Fruit fly (Drosophila melanogaster): ENCODE measurements around the gene CG32241.

Gene CG32241

DNA sequence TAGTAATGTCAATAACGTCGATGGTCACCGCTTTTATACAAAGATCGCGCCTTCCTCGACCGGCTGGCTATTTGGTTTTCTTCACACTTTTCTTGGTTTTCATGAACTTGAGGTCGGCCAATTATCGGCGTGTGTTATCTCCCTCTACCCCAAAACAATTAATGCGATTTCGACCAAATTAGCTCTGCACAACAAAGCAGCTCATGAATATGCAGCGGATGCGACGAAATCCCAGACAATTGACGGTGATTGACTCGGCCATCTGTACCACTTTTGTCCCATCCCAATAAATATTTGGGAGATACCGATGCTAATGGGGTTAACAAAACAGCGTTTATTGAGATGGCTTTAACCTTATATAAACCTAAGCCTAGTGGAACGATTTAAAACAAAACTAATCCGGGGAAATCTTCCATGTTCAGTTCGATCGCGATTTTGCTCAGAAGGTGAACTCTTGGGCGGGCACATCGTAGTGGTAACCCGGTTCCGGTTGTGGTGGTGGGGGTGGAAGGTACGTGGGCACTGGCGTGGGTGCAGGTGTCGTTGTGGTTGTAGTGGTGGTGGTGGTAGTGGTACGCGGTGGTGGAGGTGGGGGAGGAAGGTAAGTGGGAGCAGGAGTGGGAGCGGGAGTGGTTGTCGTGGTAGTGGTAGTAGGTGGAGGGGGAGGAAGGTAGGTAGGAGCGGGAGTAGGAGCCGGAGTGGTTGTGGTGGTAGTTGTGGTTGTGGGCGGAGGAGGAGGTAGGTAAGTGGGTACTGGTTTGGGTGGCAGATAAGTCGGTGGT, 5.9 kb downstream of the CG32241 start, which contains the start of gene CG15022 (continued):
- TF ChIP-seq Poxn (GFP tag; IDR thresholded peaks at IDR 0.05) (no peak), CG42726 (GFP tag; IDR thresholded peaks at IDR 0.05; ENCODE audit: partially characterized antibody) (no peak), CG8924 (tag; optimal IDR thresholded peaks at IDR 0.05) (no peak), CG6854 (GFP tag; optimal IDR thresholded peaks at IDR 0.05) (no peak), Antp (GFP tag; optimal IDR thresholded peaks at IDR 0.05) (no peak), Vsx1 (GFP tag; optimal IDR thresholded peaks at IDR 0.05) (peak; percentile 38), CG9932 (GFP tag; IDR thresholded peaks at IDR 0.05) (no peak), Ptx1 (GFP tag; IDR thresholded peaks at IDR 0.05) (no peak), Ssrp (tag; optimal IDR thresholded peaks at IDR 0.05) (no peak), CG34224 (GFP tag; IDR thresholded peaks at IDR 0.05; ENCODE audit: partially characterized antibody) (no peak), CG12219 (GFP tag; optimal IDR thresholded peaks at IDR 0.05) (no peak), CG10654 (GFP tag; optimal IDR thresholded peaks at IDR 0.05) (no peak), CG15269 (tag; optimal IDR thresholded peaks at IDR 0.05) (no peak), Awh (GFP tag; IDR thresholded peaks at IDR 0.05) (peak; percentile 87), YL-1 (GFP tag; optimal IDR thresholded peaks at IDR 0.05) (no peak), fd3F (GFP tag; optimal IDR thresholded peaks at IDR 0.05) (no peak), CG10431 (GFP tag; optimal IDR thresholded peaks at IDR 0.05) (no peak), CG12155 (GFP tag; optimal IDR thresholded peaks at IDR 0.05) (no peak), crc (GFP tag; optimal IDR thresholded peaks at IDR 0.05) (no peak), Elba2 (GFP tag; optimal IDR thresholded peaks at IDR 0.05) (no peak), Adf1 (GFP tag; IDR thresholded peaks at IDR 0.05) (no peak), gce (GFP tag; IDR thresholded peaks at IDR 0.05) (no peak), CG6791 (GFP tag; IDR thresholded peaks at IDR 0.05; ENCODE audit: partially characterized antibody) (no peak), al (GFP tag; IDR thresholded peaks at IDR 0.05) (no peak), danr (GFP tag; IDR thresholded peaks at IDR 0.05) (no peak), CG6175 (GFP tag; IDR thresholded peaks at IDR 0.05) (no peak), tna (GFP tag; IDR thresholded peaks at IDR 0.05; ENCODE audit: partially characterized antibody) (no peak), trh (GFP tag; optimal IDR thresholded peaks at IDR 0.05) (no peak), CG13624 (GFP tag; optimal IDR thresholded peaks at IDR 0.05) (no peak), ac (GFP tag; optimal IDR thresholded peaks at IDR 0.05) (no peak), prd (optimal IDR thresholded peaks at IDR 0.05) (no peak), prd (GFP tag; IDR thresholded peaks at IDR 0.05) (no peak), gem (tag; optimal IDR thresholded peaks at IDR 0.05) (no peak), disco-r (GFP tag; optimal IDR thresholded peaks at IDR 0.05) (no peak), HHEX (GFP tag; optimal IDR thresholded peaks at IDR 0.05) (no peak), crol (GFP tag; IDR thresholded peaks at IDR 0.05) (peak; percentile 49; the same call in 1 of the 2 replicates), Ravus (GFP tag; IDR thresholded peaks at IDR 0.05) (no peak), HLHmδ (GFP tag; optimal IDR thresholded peaks at IDR 0.05) (no peak), CG1233 (GFP tag; optimal IDR thresholded peaks at IDR 0.05) (no peak), CG7963 (GFP tag; IDR thresholded peaks at IDR 0.05; ENCODE audit: partially characterized antibody) (no peak), CG9437 (GFP tag; optimal IDR thresholded peaks at IDR 0.05) (no peak), lab (GFP tag; optimal IDR thresholded peaks at IDR 0.05) (no peak), chinmo (GFP tag; IDR thresholded peaks at IDR 0.05; ENCODE audit: partially characterized antibody) (no peak), CG17612 (GFP tag; IDR thresholded peaks at IDR 0.05) (0 out of 2 replicates have a peak, but pooled peaks have one; percentile 11), z (GFP tag; IDR thresholded peaks at IDR 0.05) (no peak), Dfd (GFP tag; optimal IDR thresholded peaks at IDR 0.05) (no peak), chn (GFP tag; optimal IDR thresholded peaks at IDR 0.05) (no peak), CG8765 (GFP tag; IDR thresholded peaks at IDR 0.05) (no peak), dmrt11E (tag; optimal IDR thresholded peaks at IDR 0.05) (no peak), Hmr (GFP tag; optimal IDR thresholded peaks at IDR 0.05) (no peak)
